Worm (Caenorhabditis elegans): ENCODE data around the gene K11H3.8.
A peak's percentile ranks its signal among the peaks of the same experiment; 100 is the strongest.

K11H3.8 gene

DNA sequence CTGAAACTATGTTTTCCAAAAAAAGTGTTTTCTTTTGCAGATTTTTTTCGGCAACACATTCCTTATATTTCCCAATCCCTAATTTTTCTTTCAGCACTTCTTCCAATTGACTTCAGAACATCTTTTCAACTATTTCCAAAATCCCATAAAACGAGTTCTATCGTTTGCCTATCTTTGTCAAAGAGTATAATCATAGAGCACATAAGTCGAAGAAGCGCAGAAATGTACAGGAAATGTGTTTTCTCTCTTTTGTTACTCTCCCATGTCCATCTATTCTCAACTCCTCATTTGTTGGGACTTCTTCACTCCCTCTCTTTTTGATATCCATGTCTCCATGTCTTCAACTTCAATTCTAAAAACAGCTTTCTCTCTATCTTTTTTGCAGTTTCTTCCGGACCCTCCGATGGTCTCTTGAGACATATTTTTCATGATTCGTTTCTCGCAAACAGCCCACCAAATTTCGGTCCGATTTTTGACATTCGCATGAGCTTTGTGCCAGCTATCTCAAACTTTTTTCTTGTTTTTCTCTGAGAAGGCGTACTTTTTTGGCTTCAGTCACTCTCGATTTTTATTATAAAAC, 25.3 kb downstream of the K11H3.8 start, which contains the start of gene twk-48:
TSS of gene twk-48 (plus strand) at position 530 of the 580 bp plus-strand sequence.
- TF ChIP-seq nhr-237 (tag; optimal IDR thresholded peaks at IDR 0.05): no peak
- peak; percentile 24 for TF ChIP-seq nfya-1 (tag; optimal IDR thresholded peaks at IDR 0.05; ENCODE audit: insufficient read depth)
- no peak for TF ChIP-seq egl-27 (tag; optimal IDR thresholded peaks at IDR 0.05)
- peak; percentile 15 for TF ChIP-seq lin-39 (tag; optimal IDR thresholded peaks at IDR 0.05)
- no peak for TF ChIP-seq ama-1 (optimal IDR thresholded peaks at IDR 0.05)
- no peak for TF ChIP-seq aly-2 (tag; optimal IDR thresholded peaks at IDR 0.05)
- no peak for TF ChIP-seq nhr-77 (tag; optimal IDR thresholded peaks at IDR 0.05)
- no peak for TF ChIP-seq ceh-82 (tag; optimal IDR thresholded peaks at IDR 0.05)
- no peak for TF ChIP-seq egl-5 (tag; optimal IDR thresholded peaks at IDR 0.05)
- TF ChIP-seq fkh-10 (GFP tag; optimal IDR thresholded peaks at IDR 0.05): peak; percentile 57

DNA sequence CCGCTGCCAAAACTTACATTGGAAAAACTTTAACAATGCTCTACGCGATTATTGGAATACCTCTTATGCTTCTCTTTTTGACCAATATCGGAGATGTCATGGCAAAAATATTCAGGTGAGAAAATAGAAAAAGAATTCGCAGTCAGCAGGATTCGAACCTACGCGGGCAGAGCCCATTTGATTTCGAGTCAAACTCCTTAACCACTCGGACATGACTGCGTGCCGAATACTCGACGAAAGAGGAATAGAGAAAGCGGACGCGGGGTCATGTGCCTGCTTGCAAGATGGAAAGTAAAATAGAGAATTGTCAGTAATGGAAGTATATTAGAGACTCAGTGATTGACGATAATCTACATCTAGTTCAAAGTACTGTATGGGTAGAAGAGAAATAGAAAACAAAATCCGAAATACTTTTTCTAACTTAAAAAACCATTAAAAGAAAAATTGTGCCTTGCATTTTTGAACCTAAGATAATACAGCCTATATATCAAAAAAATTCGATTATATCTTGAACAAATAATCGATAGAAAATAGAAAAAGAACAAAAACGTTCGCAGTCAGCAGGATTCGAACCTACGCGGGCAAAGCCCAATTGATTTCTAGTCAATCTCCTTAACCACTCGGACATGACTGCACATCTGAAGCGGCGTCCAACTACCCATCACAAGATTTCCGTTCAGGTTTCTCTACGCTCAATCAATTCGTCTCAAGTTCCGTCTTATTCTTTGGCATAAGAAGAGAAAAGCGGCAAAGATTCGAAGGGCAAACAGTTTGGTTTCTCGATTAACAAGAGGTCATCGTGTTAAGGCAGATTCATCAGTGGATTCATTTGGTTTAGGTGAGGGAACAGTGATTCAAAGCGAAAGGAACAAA, 26.7 kb downstream of the K11H3.8 start:
- TF ChIP-seq nhr-12 (tag; optimal IDR thresholded peaks at IDR 0.05) (no peak), ceh-28 (tag; optimal IDR thresholded peaks at IDR 0.05) (no peak), nhr-25 (tag; optimal IDR thresholded peaks at IDR 0.05) (peak; percentile 19), nhr-67 (tag; optimal IDR thresholded peaks at IDR 0.05) (no peak), pha-4 (tag; optimal IDR thresholded peaks at IDR 0.05) (peak; percentile 50), ztf-4 (tag; optimal IDR thresholded peaks at IDR 0.05) (no peak), eor-1 (tag; optimal IDR thresholded peaks at IDR 0.05) (no peak), fkh-2 (tag; optimal IDR thresholded peaks at IDR 0.05) (no peak), ceh-9 (tag; optimal IDR thresholded peaks at IDR 0.05) (no peak), tbx-2 (tag; optimal IDR thresholded peaks at IDR 0.05) (peak; percentile 20), mdl-1 (tag; optimal IDR thresholded peaks at IDR 0.05) (no peak), nhr-77 (tag; optimal IDR thresholded peaks at IDR 0.05) (no peak), ZK546.5 (tag; optimal IDR thresholded peaks at IDR 0.05) (no peak), zag-1 (tag; optimal IDR thresholded peaks at IDR 0.05) (no peak), ztf-11 (tag; optimal IDR thresholded peaks at IDR 0.05) (no peak), sea-2 (GFP tag; optimal IDR thresholded peaks at IDR 0.05) (no peak), nfya-1 (tag; optimal IDR thresholded peaks at IDR 0.05; ENCODE audit: insufficient read depth) (peak; percentile 47), nhr-23 (tag; optimal IDR thresholded peaks at IDR 0.05) (no peak), ama-1 (optimal IDR thresholded peaks at IDR 0.05) (no peak), ceh-82 (tag; optimal IDR thresholded peaks at IDR 0.05) (peak; percentile 4), elt-1 (tag; optimal IDR thresholded peaks at IDR 0.05) (no peak), ceh-16 (tag; optimal IDR thresholded peaks at IDR 0.05) (no peak), lin-39 (tag; optimal IDR thresholded peaks at IDR 0.05) (peak; percentile 58), egl-27 (tag; optimal IDR thresholded peaks at IDR 0.05) (no peak), mml-1 (tag; optimal IDR thresholded peaks at IDR 0.05) (no peak), nhr-76 (tag; optimal IDR thresholded peaks at IDR 0.05) (no peak), elt-2 (tag; optimal IDR thresholded peaks at IDR 0.05) (peak; percentile 36), jun-1 (tag; optimal IDR thresholded peaks at IDR 0.05) (peak; percentile 71), nhr-28 (tag; optimal IDR thresholded peaks at IDR 0.05) (no peak), unc-39 (tag; optimal IDR thresholded peaks at IDR 0.05) (no peak), elt-3 (tag; optimal IDR thresholded peaks at IDR 0.05) (peak in 1 of 3 experiments; percentile 38), nhr-43 (tag; optimal IDR thresholded peaks at IDR 0.05; ENCODE audit: poor library complexity, severe bottlenecking) (peak; percentile 26), nhr-237 (tag; optimal IDR thresholded peaks at IDR 0.05) (no peak), lsy-12 (tag; optimal IDR thresholded peaks at IDR 0.05) (peak; percentile 72), R02D3.7 (tag; optimal IDR thresholded peaks at IDR 0.05) (no peak), fos-1 (tag; optimal IDR thresholded peaks at IDR 0.05) (no peak), fkh-10 (GFP tag; optimal IDR thresholded peaks at IDR 0.05) (no peak), snpc-4 (tag; optimal IDR thresholded peaks at IDR 0.05) (peak; percentile 9), egl-5 (tag; optimal IDR thresholded peaks at IDR 0.05) (peak; percentile 62), aly-2 (tag; optimal IDR thresholded peaks at IDR 0.05) (no peak), pqm-1 (tag; optimal IDR thresholded peaks at IDR 0.05) (peak; percentile 15), skn-1 (tag; optimal IDR thresholded peaks at IDR 0.05) (peak; percentile 46), daf-12 (tag; optimal IDR thresholded peaks at IDR 0.05) (no peak), nhr-11 (tag; optimal IDR thresholded peaks at IDR 0.05) (no peak), unc-62 (GFP tag; optimal IDR thresholded peaks at IDR 0.05) (no peak), lin-15B (tag; optimal IDR thresholded peaks at IDR 0.05) (peak; percentile 10), hmg-11 (tag; optimal IDR thresholded peaks at IDR 0.05) (peak; percentile 53)
